Fruit fly (Drosophila melanogaster) whole organism, embryonic: Measurements from ENCODE around the gene ATPsynC.

Experiments
- ATbp ChIP-seq: fragments of 200-800 bp; sonication (Bioruptor generic); optimal IDR thresholded peaks from 2 replicates; lab custom pipeline; 2017; ENCODE audit warnings: missing biosample characterization, mild to moderate bottlenecking, missing genetic modification characterization, missing genetic modification reagents
- Abd-B ChIP-seq: fragments of 200-800 bp; sonication (Bioruptor generic); optimal IDR thresholded peaks from 2 replicates; lab custom pipeline; 2018; ENCODE audit warnings: missing biosample characterization, mild to moderate bottlenecking, missing genetic modification characterization, moderate library complexity
- Awh ChIP-seq: fragments of 200-800 bp; sonication (Bioruptor generic); IDR thresholded peaks from 2 replicates; pipeline ENCODE4, ENCODE4 v1.3.6; 2022; ENCODE audit warnings: missing biosample characterization, missing genetic modification characterization
- CG10431 ChIP-seq: fragments of 200-800 bp; sonication (Bioruptor generic); optimal IDR thresholded peaks from 3 replicates; lab custom pipeline; 2018; ENCODE audit warnings: missing biosample characterization, mild to moderate bottlenecking, missing genetic modification characterization
- CG11085 ChIP-seq: fragments of 200-800 bp; sonication (Bioruptor generic); IDR thresholded peaks from 2 replicates; pipeline ENCODE4 v1.3.6; 2022; ENCODE audit warnings: missing biosample characterization, missing genetic modification characterization
- CG11723 ChIP-seq: fragments of 200-800 bp; sonication (Bioruptor generic); optimal IDR thresholded peaks from 2 replicates; lab custom pipeline; 2017; ENCODE audit warnings: missing biosample characterization, mild to moderate bottlenecking, missing genetic modification characterization
- CG12299 ChIP-seq: fragments of 200-800 bp; sonication (Bioruptor generic); optimal IDR thresholded peaks from 2 replicates; lab custom pipeline; 2018; ENCODE audit warnings: missing biosample characterization, mild to moderate bottlenecking, missing genetic modification characterization
- CG13624 ChIP-seq: fragments of 200-800 bp; sonication (Bioruptor generic); optimal IDR thresholded peaks from 2 replicates; lab custom pipeline; 2016; ENCODE audit warnings: missing biosample characterization, missing genetic modification characterization
- CG13894 ChIP-seq: fragments of 200-800 bp; sonication (Bioruptor generic); optimal IDR thresholded peaks from 3 replicates; lab custom pipeline; 2018; ENCODE audit warnings: missing biosample characterization, mild to moderate bottlenecking, missing genetic modification characterization, moderate library complexity
- CG14710 ChIP-seq: fragments of 200-800 bp; sonication (Bioruptor generic); optimal IDR thresholded peaks from 3 replicates; lab custom pipeline; 2019; ENCODE audit warnings: missing biosample characterization, mild to moderate bottlenecking, missing genetic modification characterization, moderate library complexity
- CG15073 ChIP-seq: fragments of 200-800 bp; sonication (Bioruptor generic); optimal IDR thresholded peaks from 2 replicates; lab custom pipeline; 2016; ENCODE audit warnings: missing biosample characterization, missing genetic modification characterization
- CG1529 ChIP-seq: fragments of 200-800 bp; sonication (Bioruptor generic); optimal IDR thresholded peaks from 3 replicates; lab custom pipeline; 2018; ENCODE audit warnings: missing biosample characterization, missing genetic modification characterization
- CG1602 ChIP-seq: fragments of 200-800 bp; sonication (Bioruptor generic); optimal IDR thresholded peaks from 3 replicates; lab custom pipeline; 2016; ENCODE audit warnings: missing biosample characterization, missing genetic modification characterization
- CG1603 ChIP-seq: fragments of 200-800 bp; sonication (Bioruptor generic); optimal IDR thresholded peaks from 2 replicates; lab custom pipeline; 2019; ENCODE audit warnings: missing biosample characterization, mild to moderate bottlenecking, missing genetic modification characterization, moderate library complexity
- CG16813 ChIP-seq: fragments of 200-800 bp; sonication (Bioruptor generic); IDR thresholded peaks from 3 replicates; pipeline ENCODE4 v1.3.6; 2022; ENCODE audit warnings: missing biosample characterization, missing genetic modification characterization; ENCODE audit not compliant: partially characterized antibody
- CG17385 ChIP-seq: fragments of 200-800 bp; sonication (Bioruptor generic); optimal IDR thresholded peaks from 3 replicates; lab custom pipeline; 2018; ENCODE audit warnings: missing biosample characterization, mild to moderate bottlenecking, missing genetic modification characterization
- CG2116 ChIP-seq: fragments of 200-800 bp; sonication (Bioruptor generic); optimal IDR thresholded peaks from 3 replicates; lab custom pipeline; 2018; ENCODE audit warnings: missing biosample characterization, mild to moderate bottlenecking, missing genetic modification characterization
- CG3163 ChIP-seq: fragments of 200-800 bp; sonication (Bioruptor generic); optimal IDR thresholded peaks from 3 replicates; lab custom pipeline; 2016; ENCODE audit warnings: missing biosample characterization, missing genetic modification characterization
- CG34224 ChIP-seq: fragments of 200-800 bp; sonication (Bioruptor generic); IDR thresholded peaks from 3 replicates; pipeline ENCODE4 v1.3.6; 2022; ENCODE audit warnings: missing biosample characterization, missing genetic modification characterization; ENCODE audit not compliant: partially characterized antibody
- CG34376 ChIP-seq: fragments of 200-800 bp; sonication (Bioruptor generic); optimal IDR thresholded peaks from 2 replicates; lab custom pipeline; 2018; ENCODE audit warnings: missing biosample characterization, mild to moderate bottlenecking, missing genetic modification characterization
- CG6813 ChIP-seq: fragments of 200-800 bp; sonication (Bioruptor generic); optimal IDR thresholded peaks from 2 replicates; lab custom pipeline; 2017; ENCODE audit warnings: missing biosample characterization, missing genetic modification characterization, mild to moderate bottlenecking, moderate library complexity, missing genetic modification reagents
- CG8089 ChIP-seq: fragments of 200-800 bp; sonication (Bioruptor generic); optimal IDR thresholded peaks from 3 replicates; lab custom pipeline; 2016; ENCODE audit warnings: missing biosample characterization, missing genetic modification characterization
- CG9437 ChIP-seq: fragments of 200-800 bp; sonication (Bioruptor generic); optimal IDR thresholded peaks from 2 replicates; lab custom pipeline; 2018; ENCODE audit warnings: missing biosample characterization, mild to moderate bottlenecking, missing genetic modification characterization
- CG9797 ChIP-seq: fragments of 200-800 bp; sonication (Bioruptor generic); optimal IDR thresholded peaks from 3 replicates; lab custom pipeline; 2018; ENCODE audit warnings: missing biosample characterization, mild to moderate bottlenecking, missing genetic modification characterization
- D19A ChIP-seq: fragments of 200-800 bp; optimal IDR thresholded peaks from 3 replicates; lab custom pipeline; 2019; ENCODE audit warnings: missing biosample characterization, mild to moderate bottlenecking, missing genetic modification characterization, moderate library complexity
- Ets65A ChIP-seq: fragments of 200-800 bp; sonication (Bioruptor generic); peaks from one replicate; lab custom pipeline; 2016; ENCODE audit warnings: missing biosample characterization, missing genetic modification characterization
- Fer1 ChIP-seq: fragments of 200-800 bp; sonication (Bioruptor generic); optimal IDR thresholded peaks from 2 replicates; lab custom pipeline; 2017; ENCODE audit warnings: missing biosample characterization, mild to moderate bottlenecking, missing genetic modification characterization
- HLH3B ChIP-seq: fragments of 200-800 bp; sonication (Bioruptor generic); IDR thresholded peaks from 2 replicates; pipeline ENCODE4 v1.3.6; 2022; ENCODE audit warnings: missing biosample characterization, missing genetic modification characterization
- Hmr ChIP-seq: fragments of 200-800 bp; sonication (Bioruptor generic); optimal IDR thresholded peaks from 3 replicates; lab custom pipeline; 2017; ENCODE audit warnings: mild to moderate bottlenecking, missing biosample characterization, missing genetic modification reagents, missing genetic modification characterization
- Hr78 ChIP-seq, 2 experiments: fragments of 200-800 bp in 1 of 2; fragments of >200 bp in 1 of 2; sonication (Bioruptor generic) in 1 of 2; optimal IDR thresholded peaks; 2 replicates each; lab custom pipeline; 2017 to 2019; ENCODE audit warnings: missing biosample characterization in 2 of 2, missing genetic modification characterization in 2 of 2, mild to moderate bottlenecking in 1 of 2, moderate library complexity in 1 of 2
- MESR4 ChIP-seq: fragments of 200-800 bp; sonication (Bioruptor generic); optimal IDR thresholded peaks from 2 replicates; lab custom pipeline; 2018; ENCODE audit warnings: missing biosample characterization, mild to moderate bottlenecking, missing genetic modification characterization, moderate library complexity
- Med ChIP-seq: fragments of 200-800 bp; sonication (Bioruptor generic); peaks from one replicate; lab custom pipeline; 2016; ENCODE audit warnings: missing biosample characterization, missing genetic modification characterization, mild to moderate bottlenecking, inconsistent platforms, moderate library complexity
- Meics ChIP-seq: fragments of 200-800 bp; sonication (Bioruptor generic); optimal IDR thresholded peaks from 2 replicates; lab custom pipeline; 2017; ENCODE audit warnings: missing biosample characterization, mild to moderate bottlenecking, missing genetic modification characterization
- Oli ChIP-seq: fragments of 200-800 bp; sonication (Bioruptor generic); optimal IDR thresholded peaks from 2 replicates; lab custom pipeline; 2018; ENCODE audit warnings: missing biosample characterization, mild to moderate bottlenecking, missing genetic modification characterization, moderate library complexity
- Pdp1 ChIP-seq, 2 experiments: fragments of 200-800 bp; sonication (Bioruptor generic); optimal IDR thresholded peaks; 3 replicates each; lab custom pipeline; 2016; ENCODE audit warnings: missing biosample characterization in 2 of 2, missing genetic modification characterization in 2 of 2, mild to moderate bottlenecking in 1 of 2, moderate library complexity in 1 of 2
- abd-A ChIP-seq: fragments of 200-800 bp; sonication (Bioruptor generic); optimal IDR thresholded peaks from 3 replicates; lab custom pipeline; 2019; ENCODE audit warnings: missing biosample characterization, mild to moderate bottlenecking, missing genetic modification characterization, moderate library complexity
- ap ChIP-seq: fragments of 200-800 bp; sonication (Bioruptor generic); IDR thresholded peaks from 2 replicates; pipeline ENCODE4 v1.3.6; 2022; ENCODE audit warnings: missing biosample characterization, missing genetic modification characterization
- ci ChIP-seq: fragments of 200-800 bp; sonication (Bioruptor generic); IDR thresholded peaks from 3 replicates; pipeline ENCODE4 v1.3.6; 2022; ENCODE audit warnings: missing biosample characterization, missing genetic modification characterization
- dm ChIP-seq: fragments of 200-800 bp; sonication (Bioruptor generic); optimal IDR thresholded peaks from 3 replicates; lab custom pipeline; 2016; ENCODE audit warnings: missing biosample characterization, missing genetic modification characterization
- ewg ChIP-seq: fragments of 200-800 bp; sonication (Bioruptor generic); optimal IDR thresholded peaks from 3 replicates; lab custom pipeline; 2017; ENCODE audit warnings: mild to moderate bottlenecking, missing biosample characterization, missing genetic modification reagents, missing genetic modification characterization
- gce ChIP-seq: fragments of 200-800 bp; sonication (Bioruptor generic); IDR thresholded peaks from 3 replicates; pipeline ENCODE4 v1.3.6; 2022; ENCODE audit warnings: missing biosample characterization, missing genetic modification characterization
- oc ChIP-seq: fragments of 200-800 bp; sonication (Bioruptor generic); optimal IDR thresholded peaks from 2 replicates; lab custom pipeline; 2018; ENCODE audit warnings: missing biosample characterization, mild to moderate bottlenecking, missing genetic modification characterization, moderate library complexity
- salm ChIP-seq: fragments of 200-800 bp; sonication (Bioruptor generic); optimal IDR thresholded peaks from 2 replicates; lab custom pipeline; 2018; ENCODE audit warnings: missing biosample characterization, mild to moderate bottlenecking, missing genetic modification characterization
- sd ChIP-seq: fragments of 200-800 bp; sonication (Bioruptor generic); optimal IDR thresholded peaks from 3 replicates; lab custom pipeline; 2018; ENCODE audit warnings: missing biosample characterization, mild to moderate bottlenecking, missing genetic modification characterization, moderate library complexity
- sima ChIP-seq: fragments of 200-800 bp; sonication (Bioruptor generic); optimal IDR thresholded peaks from 2 replicates; lab custom pipeline; 2016; ENCODE audit warnings: missing biosample characterization, missing genetic modification characterization
- stwl ChIP-seq: fragments of 200-800 bp; sonication (Bioruptor generic); optimal IDR thresholded peaks from 3 replicates; lab custom pipeline; 2018; ENCODE audit warnings: missing biosample characterization, mild to moderate bottlenecking, missing genetic modification characterization, moderate library complexity
- wdn ChIP-seq: fragments of 200-800 bp; sonication (Bioruptor generic); IDR thresholded peaks from 2 replicates; pipeline ENCODE4 v1.3.6; 2022; ENCODE audit warnings: missing biosample characterization, missing genetic modification characterization

ATPsynC gene

DNA sequence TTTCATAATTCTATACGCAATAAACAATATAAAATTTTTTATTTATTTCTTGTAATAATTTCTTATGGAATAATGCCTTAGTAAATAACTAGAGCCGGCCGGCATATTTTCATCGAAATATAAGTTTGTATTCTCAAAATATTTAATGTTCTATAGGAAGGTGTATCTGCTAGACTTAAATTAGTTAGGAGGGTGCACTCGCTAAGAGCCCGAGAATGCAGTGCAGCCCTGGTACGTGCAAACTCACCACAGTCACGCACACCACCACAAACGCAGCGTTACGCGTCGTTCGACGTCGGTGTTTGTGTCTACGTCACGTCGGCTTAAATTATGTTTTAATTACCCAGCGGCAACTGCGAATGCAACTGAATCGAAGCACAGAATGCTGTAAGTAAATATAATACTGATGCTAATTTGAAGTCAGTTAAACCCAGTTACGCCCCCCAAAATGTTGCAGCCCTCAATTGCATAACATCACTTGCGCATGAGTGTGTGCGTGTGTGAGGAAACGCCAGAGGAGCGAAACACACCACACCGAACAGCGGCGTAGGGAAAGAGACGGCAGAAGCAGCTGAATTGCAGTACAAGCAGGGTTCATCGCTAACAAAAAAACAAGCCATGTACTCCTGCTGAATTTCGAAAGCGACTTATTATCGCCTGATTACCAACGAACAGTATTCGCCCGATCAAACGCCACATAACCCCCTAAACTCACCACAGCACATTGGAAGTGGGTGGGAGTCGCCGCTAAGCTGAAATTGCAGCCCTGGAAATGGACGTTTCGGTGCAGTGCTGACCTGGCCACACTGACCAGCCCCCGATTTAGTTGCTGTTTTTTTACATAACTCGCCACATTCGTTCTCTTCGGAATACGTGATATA, 1.3 kb upstream of the ATPsynC start, which contains the start of gene CG12054 (continued):
- TF ChIP-seq Oli (tag; lab: Kevin White, UChicago) (no peak), CG11085 (GFP tag; lab: Robert Waterston, UW) (no peak), sima (GFP tag; lab: Kevin White, UChicago) (no peak), CG8089 (no peak), CG3163 (no peak), gce (GFP tag; lab: Robert Waterston, UW) (no peak), CG9797 (peak; percentile 91), Abd-B (GFP tag; lab: Kevin White, UChicago) (peak; percentile 59), ci (GFP tag; lab: Robert Waterston, UW) (no peak), ATbp (no peak), Hmr (peak; percentile 20), dm (no peak), sd (tag; lab: Kevin White, UChicago) (peak; percentile 59), CG16813 (GFP tag; lab: Robert Waterston, UW) (no peak), CG34224 (GFP tag; lab: Robert Waterston, UW) (no peak), CG1603 (tag; lab: Kevin White, UChicago) (peak; percentile 63), Meics (GFP tag; lab: Kevin White, UChicago) (no peak), CG9437 (GFP tag; lab: Kevin White, UChicago) (peak; percentile 90), stwl (tag; lab: Kevin White, UChicago) (peak; percentile 25), wdn (GFP tag; lab: Robert Waterston, UW) (no peak), ewg (GFP tag; lab: Kevin White, UChicago) (peak; percentile 71), HLH3B (GFP tag; lab: Robert Waterston, UW) (no peak), D19A (no peak), Hr78 (GFP tag; optimal IDR thresholded peaks at IDR 0.05; lab: Kevin White, UChicago) (no peak), CG1529 (GFP tag; lab: Kevin White, UChicago) (no peak), oc (tag; lab: Kevin White, UChicago) (no peak), CG12299 (no peak), CG15073 (GFP tag; lab: Kevin White, UChicago) (no peak), CG6813 (GFP tag; lab: Kevin White, UChicago) (no peak), Ets65A (no peak), CG13894 (tag; lab: Kevin White, UChicago) (peak; percentile 7), abd-A (tag; lab: Kevin White, UChicago) (peak; percentile 34)

DNA sequence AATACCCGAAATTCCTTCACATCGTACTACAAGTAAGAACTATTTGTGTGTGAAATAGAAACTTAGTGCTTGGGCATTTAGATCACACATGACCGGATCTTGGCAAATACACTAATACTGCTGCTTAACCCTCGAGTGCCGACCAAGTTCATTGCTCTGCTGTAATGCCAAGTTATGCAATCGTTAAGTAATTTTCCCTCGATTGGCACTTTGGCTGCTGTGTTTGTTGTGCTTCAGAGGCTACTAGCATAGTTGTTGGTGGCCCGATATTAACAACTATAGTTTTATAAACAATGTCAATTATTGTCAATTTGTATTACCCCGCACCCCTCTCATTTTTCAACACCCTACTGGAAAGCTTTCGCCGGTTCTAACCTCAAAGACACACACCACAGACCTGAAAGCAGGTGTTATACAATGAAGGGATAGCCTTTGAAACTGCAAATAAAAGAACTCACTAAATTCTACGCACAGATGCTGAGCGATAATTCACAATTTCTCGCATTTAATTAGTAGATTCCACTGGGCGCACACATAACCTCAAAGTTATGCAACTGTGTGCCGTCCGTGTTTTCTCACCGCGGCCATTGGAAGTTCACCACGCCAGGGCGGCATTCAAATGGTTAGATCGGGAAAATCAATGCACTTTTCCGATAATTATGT, 1.1 kb downstream of the ATPsynC start:
- TF ChIP-seq ap (GFP tag; lab: Robert Waterston, UW) (no peak), Pdp1 (GFP tag; optimal IDR thresholded peaks at IDR 0.05; lab: Kevin White, UChicago) (peak in 1 of 2 experiments; percentile 100), CG17385 (GFP tag; lab: Kevin White, UChicago) (peak; percentile 47), salm (tag; lab: Kevin White, UChicago) (peak; percentile 1), CG2116 (GFP tag; lab: Kevin White, UChicago) (peak; percentile 25), CG1603 (tag; lab: Kevin White, UChicago) (peak; percentile 11), CG14710 (tag; lab: Kevin White, UChicago) (no peak), MESR4 (GFP tag; lab: Kevin White, UChicago) (peak; percentile 49), abd-A (tag; lab: Kevin White, UChicago) (peak; percentile 14), CG10431 (GFP tag; lab: Kevin White, UChicago) (peak; percentile 53), Med (GFP tag; lab: Kevin White, UChicago) (peak; percentile 67), CG11723 (GFP tag; lab: Kevin White, UChicago) (no peak), CG12299 (peak; percentile 6), Awh (GFP tag; lab: Robert Waterston, UW) (no peak), CG1602 (GFP tag; lab: Kevin White, UChicago) (no peak), CG34376 (GFP tag; lab: Kevin White, UChicago) (peak; percentile 3), CG13624 (GFP tag; lab: Kevin White, UChicago) (peak; percentile 18), Fer1 (GFP tag; lab: Kevin White, UChicago) (peak; percentile 6)
